In the genomic region with DNA sequence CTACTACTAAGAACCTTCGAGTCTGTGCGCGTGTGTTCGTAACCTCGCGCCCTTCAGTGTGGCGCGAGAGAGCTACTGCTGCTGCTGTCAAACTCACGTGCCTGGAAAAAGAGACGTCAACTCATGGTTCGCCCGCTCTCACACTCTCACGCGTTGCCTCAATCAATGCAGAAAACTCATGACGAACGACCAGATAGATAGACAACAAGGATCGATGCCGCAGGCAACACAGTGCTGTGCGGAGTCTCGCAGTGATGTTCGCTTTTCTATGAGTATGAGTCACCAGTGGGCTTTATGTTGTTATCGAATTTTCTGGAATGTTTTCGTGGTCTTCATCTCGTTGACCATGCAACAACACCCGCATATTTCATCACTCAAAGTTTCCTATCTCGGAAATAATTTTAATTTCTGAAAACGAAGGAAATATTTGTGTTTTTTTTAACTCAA, we compare ENCODE assay signal across 4 worm cellular contexts.
A peak's percentile ranks its signal among the peaks of the same experiment; 100 is the strongest.
TF ChIP-seq lines count a peak whose summit lies in the region.

No protein-coding gene starts in this region.

TF ChIP-seq in whole organism, L1 larva, 84 proteins besides CTCF, POLR2A, EP300 and RAD21 (continued from another document):
- TF ChIP-seq lin-13 (GFP tag; optimal IDR thresholded peaks at IDR 0.05; lab: Kevin White, UChicago): peak; percentile 56
- TF ChIP-seq unc-86 (tag; optimal IDR thresholded peaks at IDR 0.05; lab: Kevin White, UChicago): peak; percentile 76
- peak; percentile 21 for TF ChIP-seq ceh-90 (tag; optimal IDR thresholded peaks at IDR 0.05; lab: Kevin White, UChicago)
- TF ChIP-seq sox-4 (tag; optimal IDR thresholded peaks at IDR 0.05; lab: Kevin White, UChicago): peak; percentile 53
- peak; percentile 28 to 74 (median 35) for TF ChIP-seq ceh-82 (tag; optimal IDR thresholded peaks at IDR 0.05; lab: Kevin White, UChicago)
- no peak for TF ChIP-seq tlp-1 (tag; optimal IDR thresholded peaks at IDR 0.05; lab: Kevin White, UChicago)
- no peak for TF ChIP-seq alr-1 (tag; optimal IDR thresholded peaks at IDR 0.05; lab: Kevin White, UChicago; ENCODE audit: borderline replicate concordance)
- TF ChIP-seq nhr-11 (tag; optimal IDR thresholded peaks at IDR 0.05; lab: Kevin White, UChicago): peak; percentile 59
- peak; percentile 58 for TF ChIP-seq lsy-2 (tag; optimal IDR thresholded peaks at IDR 0.05; lab: Kevin White, UChicago)
- peak; percentile 37; the same call in 1 of the 2 replicates for TF ChIP-seq ceh-88 (GFP tag; IDR thresholded peaks at IDR 0.05; lab: Robert Waterston, UW)
- peak; percentile 17 for TF ChIP-seq snpc-4 (tag; optimal IDR thresholded peaks at IDR 0.05; lab: Kevin White, UChicago)
- TF ChIP-seq C16A3.4 (tag; optimal IDR thresholded peaks at IDR 0.05; lab: Kevin White, UChicago): peak; percentile 46
- no peak for TF ChIP-seq pqm-1 (tag; optimal IDR thresholded peaks at IDR 0.05; lab: Kevin White, UChicago)
- peak; percentile 79 for TF ChIP-seq snu-23 (GFP tag; optimal IDR thresholded peaks at IDR 0.05; lab: Kevin White, UChicago)

TF ChIP-seq in whole organism, L2 larva, 48 proteins besides CTCF, POLR2A, EP300 and RAD21 (continued from another document):
- peak; percentile 73 for TF ChIP-seq fos-1 (tag; optimal IDR thresholded peaks at IDR 0.05; lab: Kevin White, UChicago)
- no peak for TF ChIP-seq lin-39 (tag; optimal IDR thresholded peaks at IDR 0.05; lab: Kevin White, UChicago)
- TF ChIP-seq unc-55 (GFP tag; optimal IDR thresholded peaks at IDR 0.05; lab: Kevin White, UChicago): peak; percentile 51
- no peak for TF ChIP-seq elt-1 (tag; optimal IDR thresholded peaks at IDR 0.05; lab: Kevin White, UChicago)
- TF ChIP-seq zag-1 (tag; optimal IDR thresholded peaks at IDR 0.05; lab: Kevin White, UChicago): peak; percentile 59
- no peak for TF ChIP-seq R02D3.7 (tag; optimal IDR thresholded peaks at IDR 0.05; lab: Kevin White, UChicago)
- TF ChIP-seq egl-27 (tag; optimal IDR thresholded peaks at IDR 0.05; lab: Kevin White, UChicago): peak; percentile 43

TF ChIP-seq in whole organism, L4 larva, 104 proteins besides CTCF, POLR2A, EP300 and RAD21 (continued from another document and continues in another):
- TF ChIP-seq cey-2 (tag; optimal IDR thresholded peaks at IDR 0.05; lab: Kevin White, UChicago; ENCODE audit: borderline replicate concordance, insufficient read depth): no peak
- TF ChIP-seq nhr-76 (tag; optimal IDR thresholded peaks at IDR 0.05; lab: Kevin White, UChicago): no peak
- no peak for TF ChIP-seq skn-1 (tag; optimal IDR thresholded peaks at IDR 0.05; lab: Kevin White, UChicago)
- TF ChIP-seq zip-2 (tag; optimal IDR thresholded peaks at IDR 0.05; lab: Kevin White, UChicago): no peak
- peak; percentile 58 for TF ChIP-seq nhr-102 (tag; optimal IDR thresholded peaks at IDR 0.05; lab: Kevin White, UChicago)
- TF ChIP-seq snpc-4 (tag; optimal IDR thresholded peaks at IDR 0.05; lab: Kevin White, UChicago): no peak
- TF ChIP-seq mes-2 (tag; optimal IDR thresholded peaks at IDR 0.05; lab: Kevin White, UChicago; ENCODE audit: poor library complexity, severe bottlenecking): peak; percentile 70
- TF ChIP-seq nhr-48 (tag; optimal IDR thresholded peaks at IDR 0.05; lab: Kevin White, UChicago): peak; percentile 74
- no peak for TF ChIP-seq ztf-7 (tag; optimal IDR thresholded peaks at IDR 0.05; lab: Kevin White, UChicago)
- TF ChIP-seq spr-3 (GFP tag; optimal IDR thresholded peaks at IDR 0.05; lab: Kevin White, UChicago): peak; percentile 3
- TF ChIP-seq arid-1 (GFP tag; conservative IDR thresholded peaks at IDR 0.05; lab: Robert Waterston, UW): peak; percentile 26; the same call in 1 of the 2 replicates
- no peak for TF ChIP-seq lir-3 (tag; optimal IDR thresholded peaks at IDR 0.05; lab: Kevin White, UChicago)
- 0 out of 2 replicates have a peak, but pooled peaks have one; percentile 64 for TF ChIP-seq Y105C5A.15 (GFP tag; IDR thresholded peaks at IDR 0.05; lab: Robert Waterston, UW)
- TF ChIP-seq nhr-10 (tag; optimal IDR thresholded peaks at IDR 0.05; lab: Kevin White, UChicago): peak; percentile 90
- TF ChIP-seq gei-8 (GFP tag; optimal IDR thresholded peaks at IDR 0.05; lab: Kevin White, UChicago): peak; percentile 52
- no peak for TF ChIP-seq unc-130 (GFP tag; optimal IDR thresholded peaks at IDR 0.05; lab: Kevin White, UChicago)
- TF ChIP-seq pha-4 (GFP tag; IDR thresholded peaks at IDR 0.05; lab: Robert Waterston, UW): peak; percentile 78; the same call in 1 of the 2 replicates
- no peak for TF ChIP-seq pha-4 (tag; optimal IDR thresholded peaks at IDR 0.05; lab: Kevin White, UChicago)
- no peak for TF ChIP-seq zfp-2 (tag; optimal IDR thresholded peaks at IDR 0.05; lab: Kevin White, UChicago)
- TF ChIP-seq ceh-32 (tag; optimal IDR thresholded peaks at IDR 0.05; lab: Kevin White, UChicago; ENCODE audit: poor library complexity): no peak
- peak; percentile 99 for TF ChIP-seq aha-1 (tag; lab: Kevin White, UChicago)
- peak; percentile 43 for TF ChIP-seq nhr-77 (tag; optimal IDR thresholded peaks at IDR 0.05; lab: Kevin White, UChicago)
- TF ChIP-seq lin-29 (GFP tag; IDR thresholded peaks at IDR 0.05; lab: Robert Waterston, UW): no peak; the same call in 1 of the 2 replicates
- TF ChIP-seq duxl-1 (tag; optimal IDR thresholded peaks at IDR 0.05; lab: Kevin White, UChicago; ENCODE audit: poor library complexity): no peak
- TF ChIP-seq mdt-29 (GFP tag; IDR thresholded peaks at IDR 0.05; lab: Robert Waterston, UW): peak; percentile 99
- TF ChIP-seq tag-97 (GFP tag; IDR thresholded peaks at IDR 0.05; lab: Robert Waterston, UW): no peak
- 0 out of 2 replicates have a peak, but pooled peaks have one; percentile 50 for TF ChIP-seq nhr-41 (GFP tag; IDR thresholded peaks at IDR 0.05; lab: Robert Waterston, UW)
- TF ChIP-seq dpl-1 (GFP tag; optimal IDR thresholded peaks at IDR 0.05; lab: Kevin White, UChicago): peak; percentile 6
- no peak for TF ChIP-seq F10B5.3 (tag; optimal IDR thresholded peaks at IDR 0.05; lab: Kevin White, UChicago)
- TF ChIP-seq jun-1 (tag; optimal IDR thresholded peaks at IDR 0.05; lab: Kevin White, UChicago): peak; percentile 63
- no peak for TF ChIP-seq zag-1 (tag; optimal IDR thresholded peaks at IDR 0.05; lab: Kevin White, UChicago)
- 0 out of 2 replicates have a peak, but pooled peaks have one; percentile 52 for TF ChIP-seq mxl-2 (GFP tag; conservative IDR thresholded peaks at IDR 0.05; lab: Robert Waterston, UW)
- TF ChIP-seq hlh-30 (tag; optimal IDR thresholded peaks at IDR 0.05; lab: Kevin White, UChicago; ENCODE audit: insufficient read depth): peak; percentile 100
- TF ChIP-seq Y75B8A.6 (GFP tag; IDR thresholded peaks at IDR 0.05; lab: Robert Waterston, UW): peak; percentile 80; the same call in 1 of the 2 replicates
- TF ChIP-seq ces-1 (GFP tag; optimal IDR thresholded peaks at IDR 0.05; lab: Kevin White, UChicago): peak; percentile 8
- peak; percentile 91 for TF ChIP-seq ctbp-1 (GFP tag; IDR thresholded peaks at IDR 0.05; lab: Robert Waterston, UW)
- peak; percentile 43 to 83 for TF ChIP-seq hif-1 (tag; optimal IDR thresholded peaks at IDR 0.05; lab: Kevin White, UChicago)
- TF ChIP-seq nhr-42 (GFP tag; IDR thresholded peaks at IDR 0.05; lab: Robert Waterston, UW): 0 out of 2 replicates have a peak, but pooled peaks have one; percentile 63
- TF ChIP-seq lim-7 (GFP tag; IDR thresholded peaks at IDR 0.05; lab: Robert Waterston, UW): 0 out of 2 replicates have a peak, but pooled peaks have one; percentile 15
- 0 out of 2 replicates have a peak, but pooled peaks have one; percentile 19 for TF ChIP-seq snpc-1.2 (GFP tag; IDR thresholded peaks at IDR 0.05; lab: Robert Waterston, UW)
- peak; percentile 54; the same call in 1 of the 2 replicates for TF ChIP-seq madf-9 (GFP tag; conservative IDR thresholded peaks at IDR 0.05; lab: Robert Waterston, UW)
- TF ChIP-seq daf-16 (GFP tag; optimal IDR thresholded peaks at IDR 0.05; lab: Kevin White, UChicago): peak; percentile 88 to 98
- peak; percentile 95 for TF ChIP-seq daf-16 (tag; optimal IDR thresholded peaks at IDR 0.05; lab: Kevin White, UChicago)
- peak in 1 of 2 experiments; percentile 49; a peak in 1 of 4 replicates for TF ChIP-seq madf-5 (GFP tag; IDR thresholded peaks at IDR 0.05; lab: Robert Waterston, UW)
- TF ChIP-seq aly-2 (tag; optimal IDR thresholded peaks at IDR 0.05; lab: Kevin White, UChicago): no peak
- peak; percentile 73 for TF ChIP-seq ceh-28 (tag; optimal IDR thresholded peaks at IDR 0.05; lab: Kevin White, UChicago)
- TF ChIP-seq daf-8 (GFP tag; IDR thresholded peaks at IDR 0.05; lab: Robert Waterston, UW): no peak
- peak; percentile 90 for TF ChIP-seq dve-1 (tag; optimal IDR thresholded peaks at IDR 0.05; lab: Kevin White, UChicago; ENCODE audit: insufficient read depth)
- no peak for TF ChIP-seq dmd-8 (GFP tag; IDR thresholded peaks at IDR 0.05; lab: Robert Waterston, UW)
- no peak for TF ChIP-seq sdz-12 (GFP tag; optimal IDR thresholded peaks at IDR 0.05; lab: Kevin White, UChicago)

TF ChIP-seq in whole organism, young adult, 124 proteins besides CTCF, POLR2A, EP300 and RAD21 (continued from another document):
- no peak for TF ChIP-seq tbx-9 (tag; optimal IDR thresholded peaks at IDR 0.05; lab: Kevin White, UChicago; ENCODE audit: borderline replicate concordance)
- peak; percentile 88 for TF ChIP-seq B0336.3 (GFP tag; IDR thresholded peaks at IDR 0.05; lab: Robert Waterston, UW)
- peak; percentile 77 for TF ChIP-seq ets-4 (GFP tag; optimal IDR thresholded peaks at IDR 0.05; lab: Kevin White, UChicago)
- no peak for TF ChIP-seq him-1 (tag; optimal IDR thresholded peaks at IDR 0.05; lab: Kevin White, UChicago)
- peak; percentile 92 for TF ChIP-seq zfh-2 (GFP tag; conservative IDR thresholded peaks at IDR 0.05; lab: Robert Waterston, UW)
- peak; percentile 53 for TF ChIP-seq ZK185.1 (tag; optimal IDR thresholded peaks at IDR 0.05; lab: Kevin White, UChicago; ENCODE audit: poor library complexity, severe bottlenecking)
- no peak for TF ChIP-seq rec-8 (tag; optimal IDR thresholded peaks at IDR 0.05; lab: Kevin White, UChicago)
- peak; percentile 8 for TF ChIP-seq F10E7.11 (tag; optimal IDR thresholded peaks at IDR 0.05; lab: Kevin White, UChicago)
- peak; percentile 13; the same call in 1 of the 2 replicates for TF ChIP-seq C17E4.6 (GFP tag; IDR thresholded peaks at IDR 0.05; lab: Robert Waterston, UW)
- TF ChIP-seq ekl-4 (GFP tag; IDR thresholded peaks at IDR 0.05; lab: Robert Waterston, UW): peak; percentile 92
- TF ChIP-seq Y53G8AR.9 (GFP tag; conservative IDR thresholded peaks at IDR 0.05; lab: Robert Waterston, UW): peak; percentile 74
- peak; percentile 84 for TF ChIP-seq somi-1 (GFP tag; optimal IDR thresholded peaks at IDR 0.05; lab: Kevin White, UChicago)
- TF ChIP-seq Y95B8A.8 (GFP tag; IDR thresholded peaks at IDR 0.05; lab: Robert Waterston, UW): peak; percentile 80
- TF ChIP-seq ztf-22 (GFP tag; optimal IDR thresholded peaks at IDR 0.05; lab: Kevin White, UChicago): peak; percentile 43
- peak; percentile 55 for TF ChIP-seq lin-54 (GFP tag; optimal IDR thresholded peaks at IDR 0.05; lab: Kevin White, UChicago)
- peak; percentile 86 for TF ChIP-seq tlf-1 (GFP tag; optimal IDR thresholded peaks at IDR 0.05; lab: Kevin White, UChicago)
- TF ChIP-seq hmg-20 (GFP tag; IDR thresholded peaks at IDR 0.05; lab: Robert Waterston, UW): no peak
- TF ChIP-seq mcd-1 (GFP tag; IDR thresholded peaks at IDR 0.05; lab: Robert Waterston, UW): peak; percentile 76
- peak; percentile 94 for TF ChIP-seq nfyb-1 (GFP tag; IDR thresholded peaks at IDR 0.05; lab: Robert Waterston, UW)
- TF ChIP-seq hsf-1 (GFP tag; IDR thresholded peaks at IDR 0.05; lab: Robert Waterston, UW): peak; percentile 91
- TF ChIP-seq snpc-1.1 (tag; optimal IDR thresholded peaks at IDR 0.05; lab: Kevin White, UChicago; ENCODE audit: insufficient read depth): no peak
- no peak for TF ChIP-seq D2030.7 (GFP tag; IDR thresholded peaks at IDR 0.05; lab: Robert Waterston, UW)
- 0 out of 2 replicates have a peak, but pooled peaks have one; percentile 9 for TF ChIP-seq ztf-6 (GFP tag; IDR thresholded peaks at IDR 0.05; lab: Robert Waterston, UW)
- TF ChIP-seq Y67H2A.10 (GFP tag; conservative IDR thresholded peaks at IDR 0.05; lab: Robert Waterston, UW): peak; percentile 79
- peak; percentile 75 for TF ChIP-seq dox-1 (GFP tag; IDR thresholded peaks at IDR 0.05; lab: Robert Waterston, UW)
- TF ChIP-seq lir-1 (GFP tag; conservative IDR thresholded peaks at IDR 0.05; lab: Robert Waterston, UW): peak; percentile 78
- peak; percentile 3 for TF ChIP-seq repo-1 (tag; optimal IDR thresholded peaks at IDR 0.05; lab: Kevin White, UChicago)
- peak; percentile 55 for TF ChIP-seq rcor-1 (GFP tag; IDR thresholded peaks at IDR 0.05; lab: Robert Waterston, UW)
- no peak for TF ChIP-seq ceh-79 (tag; optimal IDR thresholded peaks at IDR 0.05; lab: Kevin White, UChicago)
- no peak for TF ChIP-seq nhr-179 (tag; optimal IDR thresholded peaks at IDR 0.05; lab: Kevin White, UChicago)
- TF ChIP-seq fkh-3 (tag; optimal IDR thresholded peaks at IDR 0.05; lab: Kevin White, UChicago): no peak
- TF ChIP-seq Y79H2A.3 (GFP tag; conservative IDR thresholded peaks at IDR 0.05; lab: Robert Waterston, UW): 0 out of 2 replicates have a peak, but pooled peaks have one; percentile 9
- no peak for TF ChIP-seq unc-130 (GFP tag; optimal IDR thresholded peaks at IDR 0.05; lab: Kevin White, UChicago)
- peak; percentile 68 for TF ChIP-seq ama-1 (optimal IDR thresholded peaks at IDR 0.05; lab: Kevin White, UChicago)
- TF ChIP-seq ama-1 (GFP tag; optimal IDR thresholded peaks at IDR 0.05; lab: Kevin White, UChicago): no peak
- no peak for TF ChIP-seq F37B4.10 (GFP tag; IDR thresholded peaks at IDR 0.05; lab: Robert Waterston, UW)
- TF ChIP-seq pbrm-1 (GFP tag; IDR thresholded peaks at IDR 0.05; lab: Robert Waterston, UW): peak; percentile 83
- peak; percentile 91 for TF ChIP-seq K12H6.12 (tag; optimal IDR thresholded peaks at IDR 0.05; lab: Kevin White, UChicago)
- peak; percentile 66 for TF ChIP-seq ztf-26 (tag; optimal IDR thresholded peaks at IDR 0.05; lab: Kevin White, UChicago)
- TF ChIP-seq gei-17 (GFP tag; optimal IDR thresholded peaks at IDR 0.05; lab: Kevin White, UChicago): peak; percentile 67
